Worm (Caenorhabditis elegans) whole organism, midembryonic: Measurements from ENCODE around the gene lgc-38.

Experiments
- flt-1 ChIP-seq: fragments of 200-800 bp; sonication (Bioruptor generic); IDR thresholded peaks from 2 replicates; pipeline ENCODE4 v1.3.6; 2022; ENCODE audit warnings: missing genetic modification characterization, missing compliant biosample characterization
- klf-2 ChIP-seq: fragments of 200-800 bp; sonication (Bioruptor generic); conservative IDR thresholded peaks from 2 replicates; pipeline ENCODE4 v1.3.6; 2022; ENCODE audit warnings: missing genetic modification reagents, missing genetic modification characterization, missing compliant biosample characterization
- med-1 ChIP-seq: sonication (generic microtip); optimal IDR thresholded peaks from 2 replicates; lab custom pipeline; 2017; ENCODE audit warnings: missing genetic modification characterization, mild to moderate bottlenecking, missing compliant biosample characterization, antibody characterized with exemption, missing genetic modification reagents; ENCODE audit not compliant: insufficient read depth
- tab-1 ChIP-seq: fragments of 200-800 bp; sonication (Bioruptor generic); IDR thresholded peaks from 2 replicates; pipeline ENCODE4 v1.3.6; 2022; ENCODE audit warnings: missing genetic modification characterization, missing compliant biosample characterization

DNA sequence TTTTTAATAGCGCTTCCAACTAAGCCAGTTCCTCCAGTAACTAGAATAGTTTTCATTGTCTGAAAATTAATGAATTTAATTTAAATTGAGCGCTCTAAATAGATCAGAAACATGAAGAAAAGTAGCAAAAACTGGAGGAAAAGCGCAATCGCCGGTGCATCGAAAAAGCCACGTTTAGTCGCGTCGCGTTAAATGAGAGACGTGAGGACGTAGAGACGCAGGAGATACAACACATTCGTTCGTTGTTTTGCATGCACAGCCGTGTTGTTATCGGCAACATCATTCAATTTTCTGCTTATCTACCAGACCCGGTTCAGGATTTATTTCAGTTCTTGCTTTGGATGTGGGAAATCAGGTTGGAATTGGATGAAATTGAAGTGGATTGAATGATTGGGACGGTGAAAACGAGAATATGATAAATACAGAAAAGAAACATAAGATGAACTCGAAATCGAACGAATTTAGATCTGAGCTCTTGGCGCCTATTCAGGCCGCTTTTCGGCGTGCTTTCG is 58.5 kb downstream of the lgc-38 start, which contains the start of gene ger-1:
- no peak for TF ChIP-seq tab-1 (GFP tag; lab: Robert Waterston, UW)
- TF ChIP-seq klf-2 (GFP tag; lab: Robert Waterston, UW) = no peak
- no peak for TF ChIP-seq med-1 (GFP tag; lab: Kevin White, UChicago)
- no peak for TF ChIP-seq flt-1 (GFP tag; lab: Robert Waterston, UW)
